Fruit fly (Drosophila melanogaster) whole organism, embryonic: ENCODE data around the gene CG6168.

Source experiments
- Abd-B ChIP-seq: fragments of 200-800 bp; sonication (Bioruptor generic); optimal IDR thresholded peaks from 2 replicates; lab custom pipeline; 2018; ENCODE audit warnings: missing biosample characterization, mild to moderate bottlenecking, missing genetic modification characterization, moderate library complexity
- Adf1 ChIP-seq: fragments of 200-800 bp; sonication (Bioruptor generic); IDR thresholded peaks from 2 replicates; pipeline ENCODE4 v1.3.6; 2022; ENCODE audit warnings: missing biosample characterization, missing genetic modification characterization
- B-H2 ChIP-seq: fragments of 200-800 bp; sonication (Bioruptor generic); optimal IDR thresholded peaks from 2 replicates; lab custom pipeline; 2018; ENCODE audit warnings: missing biosample characterization, mild to moderate bottlenecking, missing genetic modification characterization
- C15 ChIP-seq: fragments of 200-800 bp; sonication (Bioruptor generic); IDR thresholded peaks from 3 replicates; pipeline ENCODE4 v1.3.6; 2022; ENCODE audit warnings: missing biosample characterization, missing genetic modification characterization
- CG11093 ChIP-seq: fragments of 200-800 bp; sonication (Bioruptor generic); IDR thresholded peaks from 3 replicates; pipeline ENCODE4 v1.3.6; 2022; ENCODE audit warnings: missing biosample characterization, missing genetic modification characterization
- CG11696 ChIP-seq: fragments of 200-800 bp; sonication (Bioruptor generic); IDR thresholded peaks from 2 replicates; pipeline ENCODE4 v1.3.6; 2022; ENCODE audit warnings: missing biosample characterization, missing genetic modification characterization
- CG12744 ChIP-seq: fragments of 200-800 bp; sonication (Bioruptor generic); optimal IDR thresholded peaks from 2 replicates; lab custom pipeline; 2016; ENCODE audit warnings: missing biosample characterization, missing genetic modification characterization
- CG13123 ChIP-seq: fragments of 200-800 bp; sonication (Bioruptor generic); optimal IDR thresholded peaks from 2 replicates; lab custom pipeline; 2016; ENCODE audit warnings: missing biosample characterization, missing genetic modification characterization
- CG14441 ChIP-seq: fragments of 200-800 bp; sonication (Bioruptor generic); IDR thresholded peaks from 2 replicates; pipeline ENCODE4 v1.3.6; 2022; ENCODE audit warnings: missing biosample characterization, missing genetic modification characterization
- CG14710 ChIP-seq: fragments of 200-800 bp; sonication (Bioruptor generic); optimal IDR thresholded peaks from 3 replicates; lab custom pipeline; 2019; ENCODE audit warnings: missing biosample characterization, mild to moderate bottlenecking, missing genetic modification characterization, moderate library complexity
- CG15011 ChIP-seq: fragments of 200-800 bp; sonication (Bioruptor generic); optimal IDR thresholded peaks from 3 replicates; lab custom pipeline; 2018; ENCODE audit warnings: missing biosample characterization, mild to moderate bottlenecking, missing genetic modification characterization
- CG16813 ChIP-seq: fragments of 200-800 bp; sonication (Bioruptor generic); IDR thresholded peaks from 3 replicates; pipeline ENCODE4 v1.3.6; 2022; ENCODE audit warnings: missing biosample characterization, missing genetic modification characterization; ENCODE audit not compliant: partially characterized antibody
- CG18599 ChIP-seq: fragments of 200-800 bp; sonication (Bioruptor generic); optimal IDR thresholded peaks from 3 replicates; lab custom pipeline; 2017; ENCODE audit warnings: missing biosample characterization, missing genetic modification characterization, mild to moderate bottlenecking, moderate library complexity, missing genetic modification reagents
- CG2875 ChIP-seq: fragments of 200-800 bp; sonication (Bioruptor generic); optimal IDR thresholded peaks from 2 replicates; lab custom pipeline; 2017; ENCODE audit warnings: missing biosample characterization, mild to moderate bottlenecking, missing genetic modification characterization, missing genetic modification reagents
- CG2889 ChIP-seq: fragments of 200-800 bp; sonication (Bioruptor generic); IDR thresholded peaks from 3 replicates; pipeline ENCODE4 v1.3.6; 2022; ENCODE audit warnings: missing biosample characterization, missing genetic modification characterization
- CG30431 ChIP-seq: fragments of 200-800 bp; sonication (Bioruptor generic); optimal IDR thresholded peaks from 2 replicates; lab custom pipeline; 2017; ENCODE audit warnings: missing biosample characterization, missing genetic modification characterization
- CG3281 ChIP-seq: fragments of 200-800 bp; sonication (Bioruptor generic); optimal IDR thresholded peaks from 3 replicates; lab custom pipeline; 2017; ENCODE audit warnings: missing biosample characterization, mild to moderate bottlenecking, missing genetic modification characterization
- CG34224 ChIP-seq: fragments of 200-800 bp; sonication (Bioruptor generic); IDR thresholded peaks from 3 replicates; pipeline ENCODE4 v1.3.6; 2022; ENCODE audit warnings: missing biosample characterization, missing genetic modification characterization; ENCODE audit not compliant: partially characterized antibody
- CG3995 ChIP-seq: fragments of 200-800 bp; sonication (Bioruptor generic); optimal IDR thresholded peaks from 3 replicates; lab custom pipeline; 2016; ENCODE audit warnings: missing biosample characterization, missing genetic modification characterization
- CG4707 ChIP-seq: fragments of 200-800 bp; sonication (Bioruptor generic); optimal IDR thresholded peaks from 2 replicates; lab custom pipeline; 2018; ENCODE audit warnings: missing biosample characterization, mild to moderate bottlenecking, missing genetic modification characterization, moderate library complexity
- CG7963 ChIP-seq: fragments of 200-800 bp; sonication (Bioruptor generic); IDR thresholded peaks from 3 replicates; pipeline ENCODE4 v1.3.6; 2022; ENCODE audit warnings: missing biosample characterization, missing genetic modification characterization; ENCODE audit not compliant: partially characterized antibody
- CG8281 ChIP-seq: fragments of 200-800 bp; sonication (Bioruptor generic); optimal IDR thresholded peaks from 2 replicates; lab custom pipeline; 2018; ENCODE audit warnings: missing biosample characterization, mild to moderate bottlenecking, missing genetic modification characterization, moderate library complexity
- CG9609 ChIP-seq: fragments of 200-800 bp; sonication (Bioruptor generic); optimal IDR thresholded peaks from 3 replicates; lab custom pipeline; 2016; ENCODE audit warnings: missing biosample characterization, missing genetic modification characterization
- CHES-1-like ChIP-seq: fragments of 200-800 bp; sonication (Bioruptor generic); optimal IDR thresholded peaks from 2 replicates; lab custom pipeline; 2016; ENCODE audit warnings: missing biosample characterization, missing genetic modification characterization
- CTCF ChIP-seq: fragments of 200-800 bp; sonication (Bioruptor generic); optimal IDR thresholded peaks from 2 replicates; lab custom pipeline; 2017; ENCODE audit warnings: missing biosample characterization, mild to moderate bottlenecking, missing genetic modification characterization, moderate library complexity
- D19A ChIP-seq: fragments of 200-800 bp; optimal IDR thresholded peaks from 3 replicates; lab custom pipeline; 2019; ENCODE audit warnings: missing biosample characterization, mild to moderate bottlenecking, missing genetic modification characterization, moderate library complexity
- D19B ChIP-seq: fragments of 200-800 bp; sonication (Bioruptor generic); optimal IDR thresholded peaks from 2 replicates; lab custom pipeline; 2017; ENCODE audit warnings: missing biosample characterization, mild to moderate bottlenecking, missing genetic modification characterization
- Eip74EF ChIP-seq, 2 experiments: fragments of 200-800 bp in 1 of 2; fragments of >200 bp in 1 of 2; sonication (Bioruptor generic) in 1 of 2; optimal IDR thresholded peaks; 2 replicates each; lab custom pipeline; 2017 to 2019; ENCODE audit warnings: missing biosample characterization in 2 of 2, missing genetic modification characterization in 2 of 2, mild to moderate bottlenecking in 1 of 2, moderate library complexity in 1 of 2
- Fer1 ChIP-seq: fragments of 200-800 bp; sonication (Bioruptor generic); optimal IDR thresholded peaks from 2 replicates; lab custom pipeline; 2017; ENCODE audit warnings: missing biosample characterization, mild to moderate bottlenecking, missing genetic modification characterization
- HLH54F ChIP-seq: fragments of 200-800 bp; sonication (Bioruptor generic); optimal IDR thresholded peaks from 3 replicates; lab custom pipeline; 2016; ENCODE audit warnings: missing biosample characterization, missing genetic modification characterization
- HmgZ ChIP-seq: fragments of 200-800 bp; sonication (Bioruptor generic); optimal IDR thresholded peaks from 2 replicates; lab custom pipeline; 2018; ENCODE audit warnings: missing biosample characterization, mild to moderate bottlenecking, missing genetic modification characterization
- Xrp1 ChIP-seq: fragments of 200-800 bp; sonication (Bioruptor generic); IDR thresholded peaks from 2 replicates; pipeline ENCODE4 v1.3.6; 2022; ENCODE audit warnings: missing biosample characterization, missing genetic modification characterization
- bsh ChIP-seq, 2 experiments: fragments of 200-800 bp; sonication (Bioruptor generic); optimal IDR thresholded peaks; 2 replicates each; lab custom pipeline; 2017 to 2018; ENCODE audit warnings: mild to moderate bottlenecking in 2 of 2, missing biosample characterization in 2 of 2, missing genetic modification characterization in 2 of 2, moderate library complexity in 1 of 2
- cas ChIP-seq: fragments of 200-800 bp; sonication (Bioruptor generic); IDR thresholded peaks from 2 replicates; pipeline ENCODE4 v1.3.6; 2022; ENCODE audit warnings: missing biosample characterization, missing genetic modification characterization
- emc ChIP-seq: fragments of 200-800 bp; sonication (Bioruptor generic); optimal IDR thresholded peaks from 2 replicates; lab custom pipeline; 2016; ENCODE audit warnings: missing biosample characterization, missing genetic modification characterization
- gcm2 ChIP-seq: fragments of 200-800 bp; sonication (Bioruptor generic); optimal IDR thresholded peaks from 2 replicates; lab custom pipeline; 2016; ENCODE audit warnings: missing biosample characterization, missing genetic modification characterization
- gem ChIP-seq: fragments of 200-800 bp; sonication (Bioruptor generic); optimal IDR thresholded peaks from 2 replicates; lab custom pipeline; 2019; ENCODE audit warnings: missing biosample characterization, mild to moderate bottlenecking, missing genetic modification characterization, moderate library complexity
- h ChIP-seq: fragments of >200 bp; optimal IDR thresholded peaks from 2 replicates; lab custom pipeline; 2017
- ind ChIP-seq: fragments of 200-800 bp; sonication (Bioruptor generic); optimal IDR thresholded peaks from 3 replicates; lab custom pipeline; 2016; ENCODE audit warnings: missing biosample characterization, missing genetic modification characterization
- mam ChIP-seq: fragments of 200-800 bp; sonication (Bioruptor generic); optimal IDR thresholded peaks from 3 replicates; lab custom pipeline; 2016; ENCODE audit warnings: missing biosample characterization, missing genetic modification characterization
- nmo ChIP-seq: fragments of 200-800 bp; sonication (Bioruptor generic); optimal IDR thresholded peaks from 2 replicates; lab custom pipeline; 2018; ENCODE audit warnings: missing biosample characterization, mild to moderate bottlenecking, missing genetic modification characterization, moderate library complexity
- nom ChIP-seq: fragments of 200-800 bp; sonication (Bioruptor generic); optimal IDR thresholded peaks from 2 replicates; lab custom pipeline; 2017; ENCODE audit warnings: missing biosample characterization, missing genetic modification characterization, mild to moderate bottlenecking, moderate library complexity, missing genetic modification reagents
- peb ChIP-seq: fragments of 200-800 bp; sonication (Bioruptor generic); IDR thresholded peaks from 2 replicates; pipeline ENCODE4 v1.3.6; 2022; ENCODE audit warnings: missing biosample characterization, missing genetic modification characterization
- pnt ChIP-seq: fragments of 200-800 bp; sonication (Bioruptor generic); optimal IDR thresholded peaks from 3 replicates; lab custom pipeline; 2016; ENCODE audit warnings: missing biosample characterization, missing genetic modification characterization
- pros ChIP-seq: fragments of 200-800 bp; sonication (Bioruptor generic); optimal IDR thresholded peaks from 3 replicates; lab custom pipeline; 2019; ENCODE audit warnings: missing biosample characterization, mild to moderate bottlenecking, missing genetic modification characterization, moderate library complexity
- ranshi ChIP-seq: fragments of 200-800 bp; sonication (Bioruptor generic); IDR thresholded peaks from 2 replicates; pipeline ENCODE4 v1.3.6; 2022; ENCODE audit warnings: missing biosample characterization, missing genetic modification characterization
- sens ChIP-seq: fragments of 200-800 bp; sonication (Bioruptor generic); peaks from one replicate; lab custom pipeline; 2016; ENCODE audit warnings: missing biosample characterization, missing genetic modification characterization
- sisA ChIP-seq: fragments of 200-800 bp; sonication (Bioruptor generic); IDR thresholded peaks from 2 replicates; pipeline ENCODE4 v1.3.6; 2022; ENCODE audit warnings: missing biosample characterization, missing genetic modification characterization
- sna ChIP-seq: fragments of 200-800 bp; sonication (Bioruptor generic); IDR thresholded peaks from 2 replicates; pipeline ENCODE4 v1.3.6; 2022; ENCODE audit warnings: missing biosample characterization, missing genetic modification characterization; ENCODE audit not compliant: partially characterized antibody
- stc ChIP-seq: fragments of 200-800 bp; sonication (Bioruptor generic); IDR thresholded peaks from 2 replicates; pipeline ENCODE4 v1.3.6; 2022; ENCODE audit warnings: missing biosample characterization, missing genetic modification characterization
- tin ChIP-seq: fragments of 200-800 bp; sonication (Bioruptor generic); optimal IDR thresholded peaks from 3 replicates; lab custom pipeline; 2016; ENCODE audit warnings: missing biosample characterization, missing genetic modification characterization

Gene CG6168

dm6 chr3L:11293378-11293777 is 28.1 kb downstream of the CG6168 start (continued):
- 0 out of 3 replicates have a peak, but pooled peaks have one; percentile 38 for TF ChIP-seq CG2889
- no peak for TF ChIP-seq nmo
- TF ChIP-seq mam (GFP tag; lab: Kevin White, UChicago), result peak; percentile 3
- TF ChIP-seq pnt (GFP tag; lab: Kevin White, UChicago), result no peak
- no peak for TF ChIP-seq emc (GFP tag; lab: Kevin White, UChicago)
- TF ChIP-seq sens (GFP tag; lab: Kevin White, UChicago), result peak; percentile 62
- no peak for TF ChIP-seq nom
- no peak for TF ChIP-seq CG9609 (GFP tag; lab: Kevin White, UChicago)
- TF ChIP-seq Xrp1, result peak; percentile 43; the same call in 1 of the 2 replicates
- peak; percentile 50 for TF ChIP-seq CG18599 (GFP tag; lab: Kevin White, UChicago)
- TF ChIP-seq CG4707 (GFP tag; lab: Kevin White, UChicago), result peak; percentile 40
- peak; percentile 15 for TF ChIP-seq Fer1
- no peak for TF ChIP-seq D19A (tag; lab: Kevin White, UChicago)
- 0 out of 2 replicates have a peak, but pooled peaks have one; percentile 20 for TF ChIP-seq cas (GFP tag; lab: Robert Waterston, UW)
- TF ChIP-seq CG13123 (GFP tag; lab: Kevin White, UChicago), result no peak
- TF ChIP-seq stc, result no peak
- 0 out of 3 replicates have a peak, but pooled peaks have one; percentile 11 for TF ChIP-seq CG11093 (GFP tag; lab: Robert Waterston, UW)
- TF ChIP-seq B-H2 (GFP tag; lab: Kevin White, UChicago), result no peak
- no peak for TF ChIP-seq CG16813 (GFP tag; lab: Robert Waterston, UW)
- peak; percentile 1 for TF ChIP-seq CG30431 (GFP tag; lab: Kevin White, UChicago)
- TF ChIP-seq Eip74EF (GFP tag; optimal IDR thresholded peaks at IDR 0.05; lab: Kevin White, UChicago), result no peak
- TF ChIP-seq CG15011 (GFP tag; lab: Kevin White, UChicago), result no peak
- TF ChIP-seq Adf1 (GFP tag; lab: Robert Waterston, UW), result peak; percentile 82
- TF ChIP-seq tin (GFP tag; lab: Kevin White, UChicago), result peak; percentile 23
- TF ChIP-seq HLH54F (GFP tag; lab: Kevin White, UChicago), result no peak
- TF ChIP-seq bsh (GFP tag; optimal IDR thresholded peaks at IDR 0.05; lab: Kevin White, UChicago), result peak in 1 of 2 experiments; percentile 3
- no peak for TF ChIP-seq CG7963
- TF ChIP-seq ind (GFP tag; lab: Kevin White, UChicago), result peak; percentile 58
- TF ChIP-seq CG8281 (tag; lab: Kevin White, UChicago), result no peak
- no peak for TF ChIP-seq CG14710
- peak; percentile 55 for TF ChIP-seq CG14441 (GFP tag; lab: Robert Waterston, UW)
- TF ChIP-seq HmgZ (tag; lab: Kevin White, UChicago), result no peak
- TF ChIP-seq CG34224, result peak; percentile 38; the same call in 1 of the 3 replicates
- peak; percentile 31; the same call in 1 of the 2 replicates for TF ChIP-seq sisA
- no peak for TF ChIP-seq CHES-1-like (GFP tag; lab: Kevin White, UChicago)
- no peak for TF ChIP-seq CTCF (GFP tag; lab: Kevin White, UChicago)
- TF ChIP-seq h (lab: Kevin White, UChicago), result no peak
- TF ChIP-seq peb (GFP tag; lab: Robert Waterston, UW), result no peak
- TF ChIP-seq D19B (GFP tag; lab: Kevin White, UChicago), result no peak
- 0 out of 2 replicates have a peak, but pooled peaks have one; percentile 25 for TF ChIP-seq sna (GFP tag; lab: Robert Waterston, UW)
- TF ChIP-seq ranshi (GFP tag; lab: Robert Waterston, UW), result no peak
- TF ChIP-seq gcm2 (GFP tag; lab: Kevin White, UChicago), result no peak
- 0 out of 3 replicates have a peak, but pooled peaks have one; percentile 4 for TF ChIP-seq C15 (GFP tag; lab: Robert Waterston, UW)
- peak; percentile 13 for TF ChIP-seq CG3281 (GFP tag; lab: Kevin White, UChicago)
- no peak for TF ChIP-seq Abd-B (GFP tag; lab: Kevin White, UChicago)
- TF ChIP-seq CG12744 (GFP tag; lab: Kevin White, UChicago), result no peak
- no peak for TF ChIP-seq pros
- peak; percentile 55; the same call in 1 of the 2 replicates for TF ChIP-seq CG11696 (GFP tag; lab: Robert Waterston, UW)
- TF ChIP-seq gem (tag; lab: Kevin White, UChicago), result peak; percentile 31
- peak; percentile 3 for TF ChIP-seq CG3995 (GFP tag; lab: Kevin White, UChicago)
- TF ChIP-seq CG2875 (GFP tag; lab: Kevin White, UChicago), result no peak
